Fruit fly (Drosophila melanogaster) whole organism, embryonic: Measurements from ENCODE around the gene Mrgn1.

ENCODE experiments used
- BtbVII ChIP-seq: fragments of 200-800 bp; sonication (Bioruptor generic); optimal IDR thresholded peaks from 3 replicates; lab custom pipeline; 2017; ENCODE audit warnings: missing biosample characterization, mild to moderate bottlenecking, missing genetic modification characterization
- CG10209 ChIP-seq: fragments of 200-800 bp; sonication (Bioruptor generic); optimal IDR thresholded peaks from 3 replicates; lab custom pipeline; 2017; ENCODE audit warnings: missing biosample characterization, mild to moderate bottlenecking, missing genetic modification characterization, missing genetic modification reagents
- CG10979 ChIP-seq: fragments of 200-800 bp; sonication (Bioruptor generic); optimal IDR thresholded peaks from 2 replicates; lab custom pipeline; 2018; ENCODE audit warnings: missing biosample characterization, mild to moderate bottlenecking, missing genetic modification characterization, moderate library complexity
- CG11504 ChIP-seq: fragments of 200-800 bp; sonication (Bioruptor generic); optimal IDR thresholded peaks from 3 replicates; lab custom pipeline; 2019; ENCODE audit warnings: missing biosample characterization, mild to moderate bottlenecking, missing genetic modification characterization, moderate library complexity
- CG1233 ChIP-seq: fragments of 200-800 bp; sonication (Bioruptor generic); optimal IDR thresholded peaks from 4 replicates; lab custom pipeline; 2018; ENCODE audit warnings: missing biosample characterization, mild to moderate bottlenecking, missing genetic modification characterization
- CG15073 ChIP-seq: fragments of 200-800 bp; sonication (Bioruptor generic); optimal IDR thresholded peaks from 2 replicates; lab custom pipeline; 2016; ENCODE audit warnings: missing biosample characterization, missing genetic modification characterization
- CG15601 ChIP-seq: fragments of 200-800 bp; sonication (Bioruptor generic); optimal IDR thresholded peaks from 3 replicates; lab custom pipeline; 2019; ENCODE audit warnings: missing biosample characterization, mild to moderate bottlenecking, missing genetic modification characterization, moderate library complexity
- CG15696 ChIP-seq: fragments of 200-800 bp; sonication (Bioruptor generic); optimal IDR thresholded peaks from 2 replicates; lab custom pipeline; 2019; ENCODE audit warnings: missing biosample characterization, mild to moderate bottlenecking, missing genetic modification characterization, moderate library complexity
- CG17568 ChIP-seq: fragments of 200-800 bp; sonication (Bioruptor generic); optimal IDR thresholded peaks from 2 replicates; lab custom pipeline; 2018; ENCODE audit warnings: missing biosample characterization, mild to moderate bottlenecking, missing genetic modification characterization, moderate library complexity
- CG3065 ChIP-seq: fragments of 200-800 bp; sonication (Bioruptor generic); optimal IDR thresholded peaks from 2 replicates; lab custom pipeline; 2016; ENCODE audit warnings: missing biosample characterization, missing genetic modification characterization
- CG4617 ChIP-seq: fragments of 200-800 bp; sonication (Bioruptor generic); optimal IDR thresholded peaks from 3 replicates; lab custom pipeline; 2016; ENCODE audit warnings: missing biosample characterization, missing genetic modification characterization, borderline replicate concordance
- CG6791 ChIP-seq: fragments of 200-800 bp; sonication (Bioruptor generic); IDR thresholded peaks from 3 replicates; pipeline ENCODE4 v1.3.6; 2022; ENCODE audit warnings: missing biosample characterization, missing genetic modification characterization; ENCODE audit not compliant: partially characterized antibody
- CG6813 ChIP-seq: fragments of 200-800 bp; sonication (Bioruptor generic); optimal IDR thresholded peaks from 2 replicates; lab custom pipeline; 2017; ENCODE audit warnings: missing biosample characterization, missing genetic modification characterization, mild to moderate bottlenecking, moderate library complexity, missing genetic modification reagents
- CG7372 ChIP-seq: fragments of 200-800 bp; sonication (Bioruptor generic); IDR thresholded peaks from 2 replicates; pipeline ENCODE4 v1.3.6; 2022; ENCODE audit warnings: missing biosample characterization, missing genetic modification characterization
- CG7556 ChIP-seq: fragments of 200-800 bp; sonication (Bioruptor generic); optimal IDR thresholded peaks from 2 replicates; lab custom pipeline; 2017; ENCODE audit warnings: missing biosample characterization, mild to moderate bottlenecking, missing genetic modification characterization
- CG7786 ChIP-seq: fragments of 200-800 bp; sonication (Bioruptor generic); optimal IDR thresholded peaks from 2 replicates; lab custom pipeline; 2016; ENCODE audit warnings: missing biosample characterization, missing genetic modification characterization
- CG7928 ChIP-seq: fragments of 200-800 bp; sonication (Bioruptor generic); optimal IDR thresholded peaks from 2 replicates; lab custom pipeline; 2017; ENCODE audit warnings: missing biosample characterization, mild to moderate bottlenecking, missing genetic modification characterization
- CG7963 ChIP-seq: fragments of 200-800 bp; sonication (Bioruptor generic); IDR thresholded peaks from 3 replicates; pipeline ENCODE4 v1.3.6; 2022; ENCODE audit warnings: missing biosample characterization, missing genetic modification characterization; ENCODE audit not compliant: partially characterized antibody
- CG8944 ChIP-seq: fragments of 200-800 bp; sonication (Bioruptor generic); optimal IDR thresholded peaks from 3 replicates; lab custom pipeline; 2016; ENCODE audit warnings: missing biosample characterization, missing genetic modification characterization
- Dll ChIP-seq: fragments of 200-800 bp; sonication (Bioruptor generic); IDR thresholded peaks from 4 replicates; pipeline ENCODE4 v1.3.6; 2022; ENCODE audit warnings: missing biosample characterization, missing genetic modification characterization; ENCODE audit not compliant: partially characterized antibody
- Doc3 ChIP-seq: fragments of 200-800 bp; sonication (Bioruptor generic); IDR thresholded peaks from 3 replicates; pipeline ENCODE4 v1.3.6; 2022; ENCODE audit warnings: missing biosample characterization, missing genetic modification characterization; ENCODE audit not compliant: partially characterized antibody
- Ets65A ChIP-seq: fragments of 200-800 bp; sonication (Bioruptor generic); peaks from one replicate; lab custom pipeline; 2016; ENCODE audit warnings: missing biosample characterization, missing genetic modification characterization
- Gsc ChIP-seq: fragments of 200-800 bp; sonication (Bioruptor generic); IDR thresholded peaks from 2 replicates; pipeline ENCODE4 v1.3.6; 2022; ENCODE audit warnings: missing biosample characterization, missing genetic modification characterization
- Gug ChIP-seq: fragments of 200-800 bp; sonication (Bioruptor generic); IDR thresholded peaks from 4 replicates; pipeline ENCODE4 v1.3.6; 2022; ENCODE audit warnings: missing biosample characterization, missing genetic modification characterization
- H15 ChIP-seq: fragments of 200-800 bp; sonication (Bioruptor generic); IDR thresholded peaks from 3 replicates; pipeline ENCODE4 v1.3.6; 2022; ENCODE audit warnings: missing biosample characterization, missing genetic modification characterization
- Hmr ChIP-seq: fragments of 200-800 bp; sonication (Bioruptor generic); optimal IDR thresholded peaks from 3 replicates; lab custom pipeline; 2017; ENCODE audit warnings: mild to moderate bottlenecking, missing biosample characterization, missing genetic modification reagents, missing genetic modification characterization
- Hr39 ChIP-seq: fragments of >200 bp; optimal IDR thresholded peaks from 2 replicates; lab custom pipeline; 2017
- Hr51 ChIP-seq, 2 experiments: fragments of 200-800 bp; sonication (Bioruptor generic); optimal IDR thresholded peaks; 2 replicates in 1 of 2; 3 replicates in 1 of 2; lab custom pipeline; 2016 to 2018; ENCODE audit warnings: missing biosample characterization in 2 of 2, missing genetic modification characterization in 2 of 2, mild to moderate bottlenecking in 1 of 2, moderate library complexity in 1 of 2
- MESR4 ChIP-seq: fragments of 200-800 bp; sonication (Bioruptor generic); optimal IDR thresholded peaks from 2 replicates; lab custom pipeline; 2018; ENCODE audit warnings: missing biosample characterization, mild to moderate bottlenecking, missing genetic modification characterization, moderate library complexity
- Six4 ChIP-seq: fragments of 200-800 bp; sonication (Bioruptor generic); optimal IDR thresholded peaks from 2 replicates; lab custom pipeline; 2016; ENCODE audit warnings: missing biosample characterization, missing genetic modification characterization
- Ssrp ChIP-seq: fragments of 200-800 bp; sonication (Bioruptor generic); optimal IDR thresholded peaks from 2 replicates; lab custom pipeline; 2018; ENCODE audit warnings: missing biosample characterization, mild to moderate bottlenecking, missing genetic modification characterization, moderate library complexity
- al ChIP-seq: fragments of 200-800 bp; sonication (Bioruptor generic); IDR thresholded peaks from 2 replicates; pipeline ENCODE4 v1.3.6; 2022; ENCODE audit warnings: missing biosample characterization, missing genetic modification characterization
- ap ChIP-seq: fragments of 200-800 bp; sonication (Bioruptor generic); IDR thresholded peaks from 2 replicates; pipeline ENCODE4 v1.3.6; 2022; ENCODE audit warnings: missing biosample characterization, missing genetic modification characterization
- cg ChIP-seq: fragments of 200-800 bp; sonication (Bioruptor generic); optimal IDR thresholded peaks from 3 replicates; lab custom pipeline; 2019; ENCODE audit warnings: missing biosample characterization, mild to moderate bottlenecking, missing genetic modification characterization, moderate library complexity
- crol ChIP-seq: fragments of 200-800 bp; sonication (Bioruptor generic); IDR thresholded peaks from 2 replicates; pipeline ENCODE4 v1.3.6; 2022; ENCODE audit warnings: missing biosample characterization, missing genetic modification characterization
- danr ChIP-seq: fragments of 200-800 bp; sonication (Bioruptor generic); IDR thresholded peaks from 2 replicates; pipeline ENCODE4 v1.3.6; 2022; ENCODE audit warnings: missing biosample characterization, missing genetic modification characterization
- dmrt99B ChIP-seq: fragments of 200-800 bp; sonication (Bioruptor generic); optimal IDR thresholded peaks from 2 replicates; lab custom pipeline; 2018; ENCODE audit warnings: missing biosample characterization, mild to moderate bottlenecking, missing genetic modification characterization, moderate library complexity
- exex ChIP-seq: fragments of 200-800 bp; sonication (Bioruptor generic); optimal IDR thresholded peaks from 4 replicates; lab custom pipeline; 2018; ENCODE audit warnings: missing biosample characterization, mild to moderate bottlenecking, missing genetic modification characterization, moderate library complexity
- ftz-f1 ChIP-seq: fragments of 200-800 bp; sonication (Bioruptor generic); optimal IDR thresholded peaks from 2 replicates; lab custom pipeline; 2016; ENCODE audit warnings: missing biosample characterization, missing genetic modification characterization
- inv ChIP-seq: fragments of 200-800 bp; sonication (Bioruptor generic); IDR thresholded peaks from 2 replicates; pipeline ENCODE4 v1.3.6; 2022; ENCODE audit warnings: missing biosample characterization, missing genetic modification characterization; ENCODE audit not compliant: partially characterized antibody
- lbe ChIP-seq: fragments of 200-800 bp; sonication (Bioruptor generic); optimal IDR thresholded peaks from 2 replicates; lab custom pipeline; 2016; ENCODE audit warnings: missing biosample characterization, mild to moderate bottlenecking, missing genetic modification characterization
- lov ChIP-seq, 2 experiments: fragments of 200-800 bp in 1 of 2; fragments of >200 bp in 1 of 2; sonication (Bioruptor generic) in 1 of 2; IDR thresholded peaks in 1 of 2; optimal IDR thresholded peaks in 1 of 2; 2 replicates in 1 of 2; 3 replicates in 1 of 2; pipeline versions ENCODE4 v1.3.6 to Lab custom; 2017 to 2022; ENCODE audit warnings: missing biosample characterization in 1 of 2, missing genetic modification characterization in 1 of 2
- onecut ChIP-seq: fragments of 200-800 bp; sonication (Bioruptor generic); IDR thresholded peaks from 2 replicates; pipeline ENCODE4 v1.3.6; 2022; ENCODE audit warnings: missing biosample characterization, missing genetic modification characterization
- p53 ChIP-seq: fragments of 200-800 bp; sonication (Bioruptor generic); optimal IDR thresholded peaks from 2 replicates; lab custom pipeline; 2016; ENCODE audit warnings: missing biosample characterization, missing genetic modification characterization
- ranshi ChIP-seq: fragments of 200-800 bp; sonication (Bioruptor generic); IDR thresholded peaks from 2 replicates; pipeline ENCODE4 v1.3.6; 2022; ENCODE audit warnings: missing biosample characterization, missing genetic modification characterization
- slbo ChIP-seq: fragments of 200-800 bp; sonication (Bioruptor generic); IDR thresholded peaks from 2 replicates; pipeline ENCODE4 v1.3.6; 2022; ENCODE audit warnings: missing biosample characterization, missing genetic modification characterization
- tll ChIP-seq, 2 experiments: fragments of 200-800 bp in 1 of 2; fragments of >200 bp in 1 of 2; sonication (Bioruptor generic) in 1 of 2; optimal IDR thresholded peaks; 2 replicates each; lab custom pipeline; 2017 to 2019; ENCODE audit warnings: missing biosample characterization in 2 of 2, missing genetic modification characterization in 2 of 2, mild to moderate bottlenecking in 1 of 2, moderate library complexity in 1 of 2
- trem ChIP-seq: fragments of 200-800 bp; optimal IDR thresholded peaks from 3 replicates; lab custom pipeline; 2019; ENCODE audit warnings: missing biosample characterization, mild to moderate bottlenecking, missing genetic modification characterization, moderate library complexity

The Mrgn1 gene

dm6 chrX:13739411-13739888 is 17.7 kb upstream of the Mrgn1 start, which contains the start of gene CG11151 (continued):
- TF ChIP-seq Gsc (GFP tag; lab: Robert Waterston, UW) (no peak; the same call in 1 of the 2 replicates), ftz-f1 (GFP tag; lab: Kevin White, UChicago) (no peak), CG7556 (GFP tag; lab: Kevin White, UChicago) (peak; percentile 96), inv (GFP tag; lab: Robert Waterston, UW) (peak; percentile 57), slbo (GFP tag; lab: Robert Waterston, UW) (peak; percentile 96), exex (tag; lab: Kevin White, UChicago) (peak; percentile 86), dmrt99B (peak; percentile 98), lov (optimal IDR thresholded peaks at IDR 0.05; lab: Kevin White, UChicago) (no peak), lov (GFP tag; IDR thresholded peaks at IDR 0.05; lab: Robert Waterston, UW) (peak; percentile 91), CG10979 (tag; lab: Kevin White, UChicago) (peak; percentile 96), CG7786 (GFP tag; lab: Kevin White, UChicago) (peak; percentile 98), CG3065 (GFP tag; lab: Kevin White, UChicago) (peak; percentile 80), Hmr (GFP tag; lab: Kevin White, UChicago) (peak; percentile 98), CG15696 (peak; percentile 94), CG7963 (GFP tag; lab: Robert Waterston, UW) (peak; percentile 50; the same call in 2 of the 3 replicates), tll (GFP tag; optimal IDR thresholded peaks at IDR 0.05; lab: Kevin White, UChicago) (peak; percentile 66 to 88), CG6813 (GFP tag; lab: Kevin White, UChicago) (peak; percentile 97), CG15073 (peak; percentile 76), trem (tag; lab: Kevin White, UChicago) (peak; percentile 94), CG7372 (peak; percentile 94), Ssrp (tag; lab: Kevin White, UChicago) (peak; percentile 96), CG1233 (peak; percentile 96), CG7928 (GFP tag; lab: Kevin White, UChicago) (peak; percentile 77), CG8944 (GFP tag; lab: Kevin White, UChicago) (peak; percentile 96), crol (GFP tag; lab: Robert Waterston, UW) (peak; percentile 44; the same call in 1 of the 2 replicates), Hr39 (lab: Kevin White, UChicago) (no peak), Gug (GFP tag; lab: Robert Waterston, UW) (peak; percentile 90), Ets65A (GFP tag; lab: Kevin White, UChicago) (peak; percentile 99), cg (no peak), al (peak; percentile 91), CG17568 (GFP tag; lab: Kevin White, UChicago) (peak; percentile 95), CG4617 (GFP tag; lab: Kevin White, UChicago) (peak; percentile 86), lbe (GFP tag; lab: Kevin White, UChicago) (peak; percentile 97), CG11504 (peak; percentile 96), CG10209 (GFP tag; lab: Kevin White, UChicago) (peak; percentile 97), danr (GFP tag; lab: Robert Waterston, UW) (peak; percentile 89), BtbVII (GFP tag; lab: Kevin White, UChicago) (peak; percentile 97), onecut (GFP tag; lab: Robert Waterston, UW) (peak; percentile 92), Doc3 (GFP tag; lab: Robert Waterston, UW) (0 out of 3 replicates have a peak, but pooled peaks have one; percentile 30), Dll (GFP tag; lab: Robert Waterston, UW) (peak; percentile 59; the same call in 1 of the 4 replicates), ap (GFP tag; lab: Robert Waterston, UW) (peak; percentile 86), Six4 (GFP tag; lab: Kevin White, UChicago) (peak; percentile 95), H15 (GFP tag; lab: Robert Waterston, UW) (peak; percentile 94), ranshi (GFP tag; lab: Robert Waterston, UW) (peak; percentile 95), p53 (GFP tag; lab: Kevin White, UChicago) (peak; percentile 93), MESR4 (GFP tag; lab: Kevin White, UChicago) (peak; percentile 51), CG15601 (tag; lab: Kevin White, UChicago) (peak; percentile 95), CG6791 (GFP tag; lab: Robert Waterston, UW) (peak; percentile 66; the same call in 2 of the 3 replicates), Hr51 (GFP tag; optimal IDR thresholded peaks at IDR 0.05; lab: Kevin White, UChicago) (peak; percentile 97 to 98)
